Worm (Caenorhabditis elegans) whole organism, L1 larva: Measurements from ENCODE around the gene msa-1.

Experiments
- ceh-82 ChIP-seq, 3 experiments: fragments of 150-350 bp in 1 of 3; sonication (generic microtip) in 2 of 3; optimal IDR thresholded peaks; 2 replicates each; lab custom pipeline; 2014 to 2017; ENCODE audit warnings: missing biosample characterization in 3 of 3, missing genetic modification characterization in 3 of 3
- egl-13 ChIP-seq: sonication (generic microtip); optimal IDR thresholded peaks from 2 replicates; lab custom pipeline; 2016; ENCODE audit warnings: missing genotype, missing genetic modification reagents, missing genetic modification characterization, missing compliant biosample characterization
- elt-3 ChIP-seq, 6 experiments: fragments of 150-350 bp in 1 of 6; sonication (generic microtip); optimal IDR thresholded peaks; 2 replicates each; lab custom pipeline; 2017 to 2018; ENCODE audit warnings: missing biosample characterization in 6 of 6, missing genetic modification characterization in 6 of 6, inconsistent platforms in 1 of 6
- jun-1 ChIP-seq: fragments of 150-350 bp; optimal IDR thresholded peaks from 2 replicates; lab custom pipeline; 2014; ENCODE audit warnings: missing biosample characterization, missing genetic modification reagents, missing genetic modification characterization
- lin-35 ChIP-seq, 2 experiments: fragments of 150-350 bp; optimal IDR thresholded peaks; 2 replicates each; lab custom pipeline; 2014; ENCODE audit warnings: missing biosample characterization in 2 of 2, missing genetic modification characterization in 2 of 2, missing genetic modification reagents in 2 of 2
- mef-2 ChIP-seq: fragments of 150-350 bp; optimal IDR thresholded peaks from 2 replicates; lab custom pipeline; 2014; ENCODE audit warnings: missing biosample characterization, missing genetic modification characterization
- nhr-76 ChIP-seq: sonication (generic microtip); optimal IDR thresholded peaks from 2 replicates; lab custom pipeline; 2017; ENCODE audit warnings: missing biosample characterization, missing genetic modification characterization
- pag-3 ChIP-seq: sonication (generic microtip); optimal IDR thresholded peaks from 2 replicates; lab custom pipeline; 2017; ENCODE audit warnings: missing genetic modification characterization, mild to moderate bottlenecking, missing compliant biosample characterization, antibody characterized with exemption, borderline replicate concordance; ENCODE audit not compliant: insufficient read depth
- snu-23 ChIP-seq: sonication (generic microtip); optimal IDR thresholded peaks from 2 replicates; lab custom pipeline; 2016; ENCODE audit warnings: missing genetic modification characterization, missing compliant biosample characterization
- zip-4 ChIP-seq: fragments of 200-800 bp; sonication (Bioruptor generic); optimal IDR thresholded peaks from 2 replicates; lab custom pipeline; 2018; ENCODE audit warnings: mild to moderate bottlenecking, missing genetic modification characterization, moderate library complexity, missing compliant biosample characterization

DNA sequence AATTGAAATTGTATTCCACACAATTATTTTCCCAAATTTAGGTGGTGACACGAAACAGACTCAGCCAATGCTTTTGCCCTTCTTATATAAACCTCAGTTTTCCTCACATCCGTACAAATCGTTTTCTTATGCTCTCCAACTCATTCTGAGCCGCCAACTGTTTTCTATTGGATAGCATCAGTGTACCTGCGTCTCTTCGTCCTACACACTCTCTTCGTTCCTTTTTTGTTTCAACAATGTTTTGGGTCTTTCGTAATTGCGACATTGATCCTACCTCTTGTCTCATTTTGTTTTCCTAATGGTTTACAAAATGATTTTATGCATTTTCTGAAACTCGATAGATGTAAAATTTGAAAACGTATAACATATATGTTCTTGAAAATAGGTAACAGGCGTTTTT is 9.1 kb upstream of the msa-1 start:
- TF ChIP-seq ceh-82 (tag; optimal IDR thresholded peaks at IDR 0.05; lab: Kevin White, UChicago) (no peak), zip-4 (no peak), egl-13 (tag; lab: Kevin White, UChicago) (no peak), pag-3 (no peak), mef-2 (tag; lab: Kevin White, UChicago) (no peak), snu-23 (peak; percentile 20), elt-3 (tag; optimal IDR thresholded peaks at IDR 0.05; lab: Kevin White, UChicago) (no peak), nhr-76 (tag; lab: Kevin White, UChicago) (no peak), lin-35 (GFP tag; optimal IDR thresholded peaks at IDR 0.05; lab: Kevin White, UChicago) (no peak), jun-1 (tag; lab: Kevin White, UChicago) (no peak)
